Fruit fly (Drosophila melanogaster) whole organism, embryonic: ENCODE data around the gene CG13043.

Experiments
- Abd-B ChIP-seq: fragments of 200-800 bp; sonication (Bioruptor generic); optimal IDR thresholded peaks from 2 replicates; lab custom pipeline; 2018; ENCODE audit warnings: missing biosample characterization, mild to moderate bottlenecking, missing genetic modification characterization, moderate library complexity
- Antp ChIP-seq: fragments of 200-800 bp; sonication (Bioruptor generic); optimal IDR thresholded peaks from 3 replicates; lab custom pipeline; 2016; ENCODE audit warnings: missing biosample characterization, missing genetic modification characterization
- Bdp1 ChIP-seq: fragments of 200-800 bp; sonication (Bioruptor generic); optimal IDR thresholded peaks from 3 replicates; lab custom pipeline; 2016; ENCODE audit warnings: missing biosample characterization, missing genetic modification characterization
- Bgb ChIP-seq: fragments of 200-800 bp; sonication (Bioruptor generic); IDR thresholded peaks from 2 replicates; pipeline ENCODE4 v1.3.6; 2022; ENCODE audit warnings: missing biosample characterization, missing genetic modification characterization; ENCODE audit not compliant: partially characterized antibody
- CG10267 ChIP-seq: fragments of 200-800 bp; sonication (Bioruptor generic); optimal IDR thresholded peaks from 2 replicates; lab custom pipeline; 2018; ENCODE audit warnings: missing biosample characterization, mild to moderate bottlenecking, missing genetic modification characterization, moderate library complexity
- CG11085 ChIP-seq: fragments of 200-800 bp; sonication (Bioruptor generic); IDR thresholded peaks from 2 replicates; pipeline ENCODE4 v1.3.6; 2022; ENCODE audit warnings: missing biosample characterization, missing genetic modification characterization
- CG11247 ChIP-seq: fragments of 200-800 bp; sonication (Bioruptor generic); IDR thresholded peaks from 2 replicates; pipeline ENCODE4 v1.3.6; 2022; ENCODE audit warnings: missing biosample characterization, missing genetic modification characterization
- CG12391 ChIP-seq: fragments of 200-800 bp; sonication (Bioruptor generic); optimal IDR thresholded peaks from 3 replicates; lab custom pipeline; 2018; ENCODE audit warnings: missing biosample characterization, mild to moderate bottlenecking, missing genetic modification characterization, moderate library complexity
- CG13123 ChIP-seq: fragments of 200-800 bp; sonication (Bioruptor generic); optimal IDR thresholded peaks from 2 replicates; lab custom pipeline; 2016; ENCODE audit warnings: missing biosample characterization, missing genetic modification characterization
- CG16779 ChIP-seq: fragments of 200-800 bp; sonication (Bioruptor generic); IDR thresholded peaks from 2 replicates; pipeline ENCODE4 v1.3.6; 2022; ENCODE audit warnings: missing biosample characterization, missing genetic modification characterization
- CG16863 ChIP-seq: fragments of 200-800 bp; sonication (Bioruptor generic); optimal IDR thresholded peaks from 3 replicates; lab custom pipeline; 2016; ENCODE audit warnings: missing biosample characterization, missing genetic modification characterization
- CG17359 ChIP-seq: fragments of 200-800 bp; sonication (Bioruptor generic); optimal IDR thresholded peaks from 3 replicates; lab custom pipeline; 2018; ENCODE audit warnings: missing biosample characterization, mild to moderate bottlenecking, missing genetic modification characterization, moderate library complexity
- CG18011 ChIP-seq: fragments of 200-800 bp; sonication (Bioruptor generic); optimal IDR thresholded peaks from 2 replicates; lab custom pipeline; 2017; ENCODE audit warnings: missing biosample characterization, missing genetic modification characterization, mild to moderate bottlenecking, moderate library complexity, missing genotype
- CG3065 ChIP-seq: fragments of 200-800 bp; sonication (Bioruptor generic); optimal IDR thresholded peaks from 2 replicates; lab custom pipeline; 2016; ENCODE audit warnings: missing biosample characterization, missing genetic modification characterization
- CG34224 ChIP-seq: fragments of 200-800 bp; sonication (Bioruptor generic); IDR thresholded peaks from 3 replicates; pipeline ENCODE4 v1.3.6; 2022; ENCODE audit warnings: missing biosample characterization, missing genetic modification characterization; ENCODE audit not compliant: partially characterized antibody
- CG6765 ChIP-seq: fragments of 200-800 bp; sonication (Bioruptor generic); optimal IDR thresholded peaks from 3 replicates; lab custom pipeline; 2017; ENCODE audit warnings: missing biosample characterization, mild to moderate bottlenecking, missing genetic modification characterization
- CG6854 ChIP-seq: fragments of 200-800 bp; sonication (Bioruptor generic); optimal IDR thresholded peaks from 3 replicates; lab custom pipeline; 2017; ENCODE audit warnings: missing biosample characterization, mild to moderate bottlenecking, missing genetic modification characterization
- CG7987 ChIP-seq: fragments of 200-800 bp; sonication (Bioruptor generic); optimal IDR thresholded peaks from 2 replicates; lab custom pipeline; 2018; ENCODE audit warnings: missing biosample characterization, mild to moderate bottlenecking, missing genetic modification characterization, moderate library complexity
- CG8359 ChIP-seq: fragments of 200-800 bp; sonication (Bioruptor generic); optimal IDR thresholded peaks from 2 replicates; lab custom pipeline; 2017; ENCODE audit warnings: missing biosample characterization, mild to moderate bottlenecking, missing genetic modification characterization, borderline replicate concordance
- CG9817 ChIP-seq: fragments of 200-800 bp; sonication (Bioruptor generic); optimal IDR thresholded peaks from 2 replicates; lab custom pipeline; 2018; ENCODE audit warnings: missing biosample characterization, mild to moderate bottlenecking, missing genetic modification characterization, moderate library complexity
- HmgZ ChIP-seq: fragments of 200-800 bp; sonication (Bioruptor generic); optimal IDR thresholded peaks from 2 replicates; lab custom pipeline; 2018; ENCODE audit warnings: missing biosample characterization, mild to moderate bottlenecking, missing genetic modification characterization
- Lpt ChIP-seq: fragments of >200 bp; optimal IDR thresholded peaks from 2 replicates; lab custom pipeline; 2018; ENCODE audit warnings: missing biosample characterization, missing genetic modification characterization
- MESR4 ChIP-seq: fragments of 200-800 bp; sonication (Bioruptor generic); optimal IDR thresholded peaks from 2 replicates; lab custom pipeline; 2018; ENCODE audit warnings: missing biosample characterization, mild to moderate bottlenecking, missing genetic modification characterization, moderate library complexity
- Rfx ChIP-seq: fragments of 200-800 bp; sonication (Bioruptor generic); IDR thresholded peaks from 2 replicates; pipeline ENCODE4 v1.3.6; 2022; ENCODE audit warnings: missing biosample characterization, missing genetic modification characterization
- Sin3A ChIP-seq: fragments of >200 bp; optimal IDR thresholded peaks from 2 replicates; lab custom pipeline; 2018
- Tbp ChIP-seq: fragments of >200 bp; optimal IDR thresholded peaks from 2 replicates; lab custom pipeline; 2018; ENCODE audit warnings: missing biosample characterization, missing genetic modification characterization
- cato ChIP-seq: fragments of 200-800 bp; sonication (Bioruptor generic); optimal IDR thresholded peaks from 2 replicates; lab custom pipeline; 2016; ENCODE audit warnings: missing biosample characterization, missing genetic modification characterization, borderline replicate concordance
- croc ChIP-seq: fragments of 200-800 bp; sonication (Bioruptor generic); conservative IDR thresholded peaks from 3 replicates; pipeline ENCODE4 v1.3.6; 2022; ENCODE audit warnings: missing biosample characterization, missing genetic modification characterization
- disco-r ChIP-seq: fragments of 200-800 bp; sonication (Bioruptor generic); optimal IDR thresholded peaks from 2 replicates; lab custom pipeline; 2016; ENCODE audit warnings: missing biosample characterization, missing genetic modification characterization
- dysf ChIP-seq: fragments of 200-800 bp; sonication (Bioruptor generic); IDR thresholded peaks from 3 replicates; pipeline ENCODE4 v1.3.6; 2022; ENCODE audit warnings: missing biosample characterization, missing genetic modification characterization
- gem ChIP-seq: fragments of 200-800 bp; sonication (Bioruptor generic); optimal IDR thresholded peaks from 2 replicates; lab custom pipeline; 2019; ENCODE audit warnings: missing biosample characterization, mild to moderate bottlenecking, missing genetic modification characterization, moderate library complexity
- jigr1 ChIP-seq: fragments of 200-800 bp; sonication (Bioruptor generic); IDR thresholded peaks from 3 replicates; pipeline ENCODE4 v1.3.6; 2022; ENCODE audit warnings: missing biosample characterization, missing genetic modification characterization
- kah ChIP-seq: fragments of 200-800 bp; sonication (Bioruptor generic); optimal IDR thresholded peaks from 2 replicates; lab custom pipeline; 2018; ENCODE audit warnings: missing biosample characterization, mild to moderate bottlenecking, missing genetic modification characterization
- lov ChIP-seq, 2 experiments: fragments of 200-800 bp in 1 of 2; fragments of >200 bp in 1 of 2; sonication (Bioruptor generic) in 1 of 2; IDR thresholded peaks in 1 of 2; optimal IDR thresholded peaks in 1 of 2; 2 replicates in 1 of 2; 3 replicates in 1 of 2; pipeline versions ENCODE4 v1.3.6 to Lab custom; 2017 to 2022; ENCODE audit warnings: missing biosample characterization in 1 of 2, missing genetic modification characterization in 1 of 2
- nmo ChIP-seq: fragments of 200-800 bp; sonication (Bioruptor generic); optimal IDR thresholded peaks from 2 replicates; lab custom pipeline; 2018; ENCODE audit warnings: missing biosample characterization, mild to moderate bottlenecking, missing genetic modification characterization, moderate library complexity
- onecut ChIP-seq: fragments of 200-800 bp; sonication (Bioruptor generic); IDR thresholded peaks from 2 replicates; pipeline ENCODE4 v1.3.6; 2022; ENCODE audit warnings: missing biosample characterization, missing genetic modification characterization
- pan ChIP-seq, 4 experiments: fragments of >200 bp in 3 of 4; fragments of 200-800 bp in 1 of 4; sonication (Bioruptor generic) in 1 of 4; optimal IDR thresholded peaks in 3 of 4; IDR thresholded peaks in 1 of 4; 2 replicates each; pipeline versions ENCODE4 v1.3.6 to Lab custom; 2017 to 2022; ENCODE audit warnings: missing biosample characterization in 2 of 4, missing genetic modification characterization in 2 of 4, mixed read lengths in 1 of 4
- pb ChIP-seq: fragments of 200-800 bp; sonication (Bioruptor generic); optimal IDR thresholded peaks from 3 replicates; lab custom pipeline; 2016; ENCODE audit warnings: missing biosample characterization, missing genetic modification characterization
- ro ChIP-seq: fragments of 200-800 bp; sonication (Bioruptor generic); IDR thresholded peaks from 2 replicates; pipeline ENCODE4 v1.3.6; 2022; ENCODE audit warnings: missing biosample characterization, missing genetic modification characterization
- scrt ChIP-seq: fragments of 200-800 bp; sonication (Bioruptor generic); optimal IDR thresholded peaks from 2 replicates; lab custom pipeline; 2018; ENCODE audit warnings: missing biosample characterization, mild to moderate bottlenecking, missing genetic modification characterization, moderate library complexity
- sens-2 ChIP-seq: fragments of 200-800 bp; sonication (Bioruptor generic); IDR thresholded peaks from 2 replicates; pipeline ENCODE4 v1.3.6; 2022; ENCODE audit warnings: missing biosample characterization, missing genetic modification characterization
- sim ChIP-seq: fragments of 200-800 bp; sonication (Bioruptor generic); IDR thresholded peaks from 2 replicates; pipeline ENCODE4 v1.3.6; 2022; ENCODE audit warnings: missing biosample characterization, missing genetic modification characterization
- sob ChIP-seq: fragments of 200-800 bp; sonication (Bioruptor generic); IDR thresholded peaks from 2 replicates; pipeline ENCODE4 v1.3.6; 2022; ENCODE audit warnings: missing biosample characterization, missing genetic modification characterization
- trem ChIP-seq: fragments of 200-800 bp; optimal IDR thresholded peaks from 3 replicates; lab custom pipeline; 2019; ENCODE audit warnings: missing biosample characterization, mild to moderate bottlenecking, missing genetic modification characterization, moderate library complexity
- ttk ChIP-seq: fragments of 200-800 bp; sonication (Bioruptor generic); IDR thresholded peaks from 2 replicates; pipeline ENCODE4 v2.1.2; 2022; ENCODE audit warnings: missing biosample characterization, missing genetic modification characterization
- tup ChIP-seq: fragments of 200-800 bp; sonication (Bioruptor generic); optimal IDR thresholded peaks from 2 replicates; lab custom pipeline; 2016; ENCODE audit warnings: missing biosample characterization, mild to moderate bottlenecking, missing genetic modification characterization, moderate library complexity
- usp ChIP-seq: fragments of >200 bp; optimal IDR thresholded peaks from 2 replicates; lab custom pipeline; 2017; ENCODE audit warnings: missing biosample characterization, missing genetic modification characterization
- z ChIP-seq: fragments of 200-800 bp; sonication (Bioruptor generic); IDR thresholded peaks from 3 replicates; pipeline ENCODE4 v1.3.6; 2022; ENCODE audit warnings: missing biosample characterization, missing genetic modification characterization
- zen2 ChIP-seq: fragments of 200-800 bp; sonication (Bioruptor generic); IDR thresholded peaks from 3 replicates; pipeline ENCODE4 v1.3.6; 2022; ENCODE audit warnings: missing biosample characterization, missing genetic modification characterization; ENCODE audit not compliant: partially characterized antibody

Gene CG13043

dm6 chr3L:16328207-16328891, 22.7 kb upstream of the CG13043 start, which contains the start of gene CG13058 (continued):
- TF ChIP-seq dysf (GFP tag; lab: Robert Waterston, UW) (peak; percentile 66), disco-r (GFP tag; lab: Kevin White, UChicago) (peak; percentile 13), Bdp1 (peak; percentile 10), sens-2 (GFP tag; lab: Robert Waterston, UW) (peak; percentile 52), sob (GFP tag; lab: Robert Waterston, UW) (no peak), pb (GFP tag; lab: Kevin White, UChicago) (no peak), ttk (GFP tag; lab: Robert Waterston, UW) (peak; percentile 44), pan (optimal IDR thresholded peaks at IDR 0.05; lab: Kevin White, UChicago) (no peak), pan (GFP tag; optimal IDR thresholded peaks at IDR 0.05 in 1 of 2, IDR thresholded peaks at IDR 0.05 in 1 of 2) (no peak), kah (GFP tag; lab: Kevin White, UChicago) (peak; percentile 19), z (GFP tag; lab: Robert Waterston, UW) (no peak), CG16863 (GFP tag; lab: Kevin White, UChicago) (peak; percentile 70), Rfx (GFP tag; lab: Robert Waterston, UW) (0 out of 2 replicates have a peak, but pooled peaks have one; percentile 31), zen2 (GFP tag; lab: Robert Waterston, UW) (no peak), Abd-B (GFP tag; lab: Kevin White, UChicago) (peak; percentile 18), CG3065 (no peak), usp (GFP tag; lab: Kevin White, UChicago) (no peak), CG10267 (tag; lab: Kevin White, UChicago) (no peak), CG11085 (no peak), Lpt (GFP tag; lab: Kevin White, UChicago) (no peak), CG6765 (GFP tag; lab: Kevin White, UChicago) (no peak), CG7987 (GFP tag; lab: Kevin White, UChicago) (peak; percentile 9), CG17359 (tag; lab: Kevin White, UChicago) (peak; percentile 53), gem (tag; lab: Kevin White, UChicago) (peak; percentile 80), CG16779 (GFP tag; lab: Robert Waterston, UW) (no peak), Bgb (GFP tag; lab: Robert Waterston, UW) (no peak), CG18011 (GFP tag; lab: Kevin White, UChicago) (no peak), CG8359 (no peak), sim (GFP tag; lab: Robert Waterston, UW) (no peak), Sin3A (no peak), croc (GFP tag; lab: Robert Waterston, UW) (no peak), tup (GFP tag; lab: Kevin White, UChicago) (no peak), lov (optimal IDR thresholded peaks at IDR 0.05; lab: Kevin White, UChicago) (no peak), lov (GFP tag; IDR thresholded peaks at IDR 0.05; lab: Robert Waterston, UW) (no peak), HmgZ (tag; lab: Kevin White, UChicago) (peak; percentile 65), trem (tag; lab: Kevin White, UChicago) (no peak), MESR4 (GFP tag; lab: Kevin White, UChicago) (no peak), Tbp (GFP tag; lab: Kevin White, UChicago) (no peak), nmo (GFP tag; lab: Kevin White, UChicago) (peak; percentile 30), cato (no peak), jigr1 (GFP tag; lab: Robert Waterston, UW) (no peak), CG34224 (GFP tag; lab: Robert Waterston, UW) (no peak), CG13123 (no peak), CG12391 (tag; lab: Kevin White, UChicago) (no peak), CG6854 (GFP tag; lab: Kevin White, UChicago) (peak; percentile 39), CG11247 (GFP tag; lab: Robert Waterston, UW) (no peak), onecut (peak; percentile 30; the same call in 1 of the 2 replicates), scrt (peak; percentile 37), Antp (GFP tag; lab: Kevin White, UChicago) (no peak), CG9817 (tag; lab: Kevin White, UChicago) (peak; percentile 71), ro (GFP tag; lab: Robert Waterston, UW) (no peak)
